Worm (Caenorhabditis elegans) whole organism, mixed stage, embryonic: ENCODE results near the gene Y116F11B.14.

ENCODE experiments used
- M03D4.4 ChIP-seq: sonication (generic microtip); optimal IDR thresholded peaks from 2 replicates; lab custom pipeline; 2017; ENCODE audit warnings: mild to moderate bottlenecking, missing genetic modification characterization, missing compliant biosample characterization
- bed-3 ChIP-seq: fragments of 200-800 bp; sonication (Bioruptor generic); optimal IDR thresholded peaks from 3 replicates; lab custom pipeline; 2018; ENCODE audit warnings: mild to moderate bottlenecking, missing genetic modification characterization, moderate library complexity, missing compliant biosample characterization
- ceh-39 ChIP-seq: fragments of 150-350 bp; optimal IDR thresholded peaks from 2 replicates; lab custom pipeline; 2014; ENCODE audit warnings: missing biosample characterization, missing genetic modification characterization
- ceh-43 ChIP-seq: fragments of 200-800 bp; sonication (Bioruptor generic); optimal IDR thresholded peaks from 2 replicates; lab custom pipeline; 2018; ENCODE audit warnings: mild to moderate bottlenecking, missing genetic modification characterization, moderate library complexity, missing compliant biosample characterization
- ceh-83 ChIP-seq: fragments of 200-800 bp; sonication (Bioruptor generic); optimal IDR thresholded peaks from 2 replicates; lab custom pipeline; 2018; ENCODE audit warnings: mild to moderate bottlenecking, missing genetic modification characterization, missing compliant biosample characterization
- ces-1 ChIP-seq: fragments of 150-350 bp; optimal IDR thresholded peaks from 2 replicates; lab custom pipeline; 2014; ENCODE audit warnings: missing biosample characterization, missing genetic modification reagents, missing genetic modification characterization
- cnd-1 ChIP-seq: fragments of 200-800 bp; sonication (Bioruptor generic); optimal IDR thresholded peaks from 2 replicates; lab custom pipeline; 2018; ENCODE audit warnings: mild to moderate bottlenecking, missing genetic modification characterization, missing compliant biosample characterization
- drap-1 ChIP-seq: fragments of 200-800 bp; sonication (Bioruptor generic); optimal IDR thresholded peaks from 3 replicates; lab custom pipeline; 2018; ENCODE audit warnings: mild to moderate bottlenecking, missing genetic modification characterization, missing compliant biosample characterization
- elt-3 ChIP-seq: fragments of 150-350 bp; optimal IDR thresholded peaks from 2 replicates; lab custom pipeline; 2014; ENCODE audit warnings: missing biosample characterization, missing genetic modification characterization
- flh-1 ChIP-seq: fragments of 200-800 bp; sonication (Bioruptor generic); optimal IDR thresholded peaks from 2 replicates; lab custom pipeline; 2018; ENCODE audit warnings: mild to moderate bottlenecking, missing genetic modification characterization, moderate library complexity, missing compliant biosample characterization
- ham-2 ChIP-seq: fragments of 200-800 bp; sonication (Bioruptor generic); optimal IDR thresholded peaks from 2 replicates; lab custom pipeline; 2018; ENCODE audit warnings: mild to moderate bottlenecking, missing genetic modification characterization, missing compliant biosample characterization
- hlh-1 ChIP-seq: fragments of 150-350 bp; optimal IDR thresholded peaks from 2 replicates; lab custom pipeline; 2014; ENCODE audit warnings: missing biosample characterization, missing genetic modification reagents, missing genetic modification characterization
- lin-13 ChIP-seq: fragments of 150-350 bp; optimal IDR thresholded peaks from 2 replicates; lab custom pipeline; 2014; ENCODE audit warnings: missing biosample characterization, missing genetic modification characterization
- lin-32 ChIP-seq: fragments of 200-800 bp; sonication (Bioruptor generic); optimal IDR thresholded peaks from 2 replicates; lab custom pipeline; 2018; ENCODE audit warnings: mild to moderate bottlenecking, missing genetic modification characterization, missing compliant biosample characterization
- lsy-2 ChIP-seq: fragments of 150-350 bp; optimal IDR thresholded peaks from 2 replicates; lab custom pipeline; 2014; ENCODE audit warnings: missing biosample characterization, missing genetic modification characterization
- mab-5 ChIP-seq: fragments of 150-350 bp; optimal IDR thresholded peaks from 2 replicates; lab custom pipeline; 2014; ENCODE audit warnings: missing biosample characterization, missing genetic modification characterization
- mep-1 ChIP-seq: fragments of 150-350 bp; optimal IDR thresholded peaks from 2 replicates; lab custom pipeline; 2017; ENCODE audit warnings: missing biosample characterization, missing genetic modification reagents, missing genetic modification characterization, inconsistent platforms
- mls-2 ChIP-seq: sonication (generic microtip); optimal IDR thresholded peaks from 2 replicates; lab custom pipeline; 2016; ENCODE audit warnings: mild to moderate bottlenecking, missing genetic modification characterization, moderate library complexity, missing compliant biosample characterization
- nhr-12 ChIP-seq: fragments of 150-350 bp; optimal IDR thresholded peaks from 2 replicates; lab custom pipeline; 2014; ENCODE audit warnings: missing biosample characterization, missing genetic modification characterization
- nhr-2 ChIP-seq: fragments of 150-350 bp; optimal IDR thresholded peaks from 2 replicates; lab custom pipeline; 2014; ENCODE audit warnings: missing biosample characterization, missing genetic modification characterization
- nhr-237 ChIP-seq: fragments of 150-350 bp; optimal IDR thresholded peaks from 2 replicates; lab custom pipeline; 2014; ENCODE audit warnings: missing biosample characterization, missing genetic modification characterization
- nhr-76 ChIP-seq: sonication (generic microtip); optimal IDR thresholded peaks from 2 replicates; lab custom pipeline; 2017; ENCODE audit warnings: missing biosample characterization, missing genetic modification characterization
- pha-4 ChIP-seq: fragments of 150-350 bp; optimal IDR thresholded peaks from 2 replicates; lab custom pipeline; 2018; ENCODE audit warnings: missing biosample characterization, missing genetic modification reagents, missing genetic modification characterization
- sem-2 ChIP-seq: fragments of 200-800 bp; sonication (Bioruptor generic); optimal IDR thresholded peaks from 2 replicates; lab custom pipeline; 2018; ENCODE audit warnings: mild to moderate bottlenecking, missing genetic modification characterization, missing compliant biosample characterization
- snpc-4 ChIP-seq: fragments of 150-350 bp; optimal IDR thresholded peaks from 2 replicates; lab custom pipeline; 2014; ENCODE audit warnings: missing biosample characterization, missing genetic modification characterization
- sptf-1 ChIP-seq: sonication (generic microtip); optimal IDR thresholded peaks from 2 replicates; lab custom pipeline; 2017; ENCODE audit warnings: mild to moderate bottlenecking, missing genetic modification characterization, moderate library complexity, missing compliant biosample characterization
- unc-120 ChIP-seq: sonication (generic microtip); optimal IDR thresholded peaks from 2 replicates; lab custom pipeline; 2017; ENCODE audit warnings: missing genetic modification characterization, missing compliant biosample characterization; ENCODE audit not compliant: poor library complexity, severe bottlenecking
- unc-62 ChIP-seq: fragments of 150-350 bp; optimal IDR thresholded peaks from 2 replicates; lab custom pipeline; 2014; ENCODE audit warnings: missing biosample characterization, missing genetic modification reagents, missing genetic modification characterization
- zip-8 ChIP-seq: fragments of 150-350 bp; optimal IDR thresholded peaks from 2 replicates; lab custom pipeline; 2014; ENCODE audit warnings: missing biosample characterization, missing genetic modification characterization
- ztf-11 ChIP-seq: fragments of 150-350 bp; optimal IDR thresholded peaks from 2 replicates; lab custom pipeline; 2014; ENCODE audit warnings: missing biosample characterization, missing genetic modification characterization

Gene Y116F11B.14

ce11 chrV:19897982-19898381 is 1.3 kb upstream of the Y116F11B.14 start:
- TF ChIP-seq ceh-83 (GFP tag; lab: Kevin White, UChicago), result no peak
- TF ChIP-seq M03D4.4 (tag; lab: Kevin White, UChicago), result no peak
- TF ChIP-seq mls-2 (tag; lab: Kevin White, UChicago), result no peak
- TF ChIP-seq lin-13, result no peak
- TF ChIP-seq ces-1 (GFP tag; lab: Kevin White, UChicago), result no peak
- TF ChIP-seq nhr-2 (tag; lab: Kevin White, UChicago), result no peak
- TF ChIP-seq sem-2, result no peak
- TF ChIP-seq mab-5, result no peak
- no peak for TF ChIP-seq hlh-1
- no peak for TF ChIP-seq lsy-2 (tag; lab: Kevin White, UChicago)
- TF ChIP-seq zip-8, result no peak
- TF ChIP-seq bed-3 (GFP tag; lab: Kevin White, UChicago), result no peak
- TF ChIP-seq nhr-76 (tag; lab: Kevin White, UChicago), result no peak
- TF ChIP-seq cnd-1 (tag; lab: Kevin White, UChicago), result no peak
- no peak for TF ChIP-seq ceh-43 (GFP tag; lab: Kevin White, UChicago)
- TF ChIP-seq snpc-4 (tag; lab: Kevin White, UChicago), result no peak
- no peak for TF ChIP-seq nhr-12 (tag; lab: Kevin White, UChicago)
- no peak for TF ChIP-seq elt-3 (tag; lab: Kevin White, UChicago)
- TF ChIP-seq mep-1 (tag; lab: Kevin White, UChicago), result no peak
- no peak for TF ChIP-seq unc-62 (GFP tag; lab: Kevin White, UChicago)

ce11 chrV:19901826-19902225 is 2.6 kb downstream of the Y116F11B.14 start:
- TF ChIP-seq ces-1 (GFP tag; lab: Kevin White, UChicago), result no peak
- no peak for TF ChIP-seq ham-2
- no peak for TF ChIP-seq hlh-1
- TF ChIP-seq pha-4 (tag; lab: Kevin White, UChicago), result no peak

- no peak for TF ChIP-seq ham-2
- TF ChIP-seq nhr-12 (tag; lab: Kevin White, UChicago), result no peak
- TF ChIP-seq ces-1 (GFP tag; lab: Kevin White, UChicago), result no peak
- TF ChIP-seq mls-2 (tag; lab: Kevin White, UChicago), result no peak
- TF ChIP-seq pha-4 (tag; lab: Kevin White, UChicago), result no peak
- no peak for TF ChIP-seq bed-3 (GFP tag; lab: Kevin White, UChicago)
- TF ChIP-seq flh-1 (GFP tag; lab: Kevin White, UChicago), result no peak
- TF ChIP-seq lin-13, result no peak
- TF ChIP-seq sem-2, result no peak
- no peak for TF ChIP-seq ceh-43 (GFP tag; lab: Kevin White, UChicago)
- no peak for TF ChIP-seq drap-1 (GFP tag; lab: Kevin White, UChicago)
- TF ChIP-seq ceh-39, result no peak
- no peak for TF ChIP-seq mab-5
- TF ChIP-seq lin-32 (GFP tag; lab: Kevin White, UChicago), result no peak
- no peak for TF ChIP-seq cnd-1 (tag; lab: Kevin White, UChicago)
- TF ChIP-seq zip-8, result no peak
- TF ChIP-seq ztf-11 (tag; lab: Kevin White, UChicago), result no peak
- no peak for TF ChIP-seq unc-62 (GFP tag; lab: Kevin White, UChicago)
These were observed 5.5 kb downstream of the Y116F11B.14 start for ce11 chrV:19904790-19905189.

ce11 chrV:19905988-19906387 is 6.7 kb downstream of the Y116F11B.14 start:
- TF ChIP-seq mep-1 (tag; lab: Kevin White, UChicago) (no peak), unc-120 (tag; lab: Kevin White, UChicago) (no peak), ceh-43 (GFP tag; lab: Kevin White, UChicago) (no peak), ham-2 (no peak), cnd-1 (tag; lab: Kevin White, UChicago) (no peak), M03D4.4 (tag; lab: Kevin White, UChicago) (no peak), nhr-76 (tag; lab: Kevin White, UChicago) (no peak), sptf-1 (tag; lab: Kevin White, UChicago) (no peak), bed-3 (GFP tag; lab: Kevin White, UChicago) (no peak), elt-3 (tag; lab: Kevin White, UChicago) (no peak), nhr-2 (tag; lab: Kevin White, UChicago) (no peak)

ce11 chrV:19907365-19907764 is 8.1 kb downstream of the Y116F11B.14 start, which contains the start of gene fars-2:
Gene fars-2, minus strand, starts transcription at chrV:19907434.
- TF ChIP-seq sptf-1 (tag; lab: Kevin White, UChicago) (no peak), ceh-39 (no peak), snpc-4 (tag; lab: Kevin White, UChicago) (no peak), nhr-2 (tag; lab: Kevin White, UChicago) (no peak), nhr-76 (tag; lab: Kevin White, UChicago) (no peak), sem-2 (no peak), bed-3 (GFP tag; lab: Kevin White, UChicago) (no peak), nhr-237 (tag; lab: Kevin White, UChicago) (no peak)
